Fruit fly (Drosophila melanogaster) whole organism, embryonic: ENCODE data around the gene CG14154.

ENCODE experiments used
- Antp ChIP-seq: fragments of 200-800 bp; sonication (Bioruptor generic); optimal IDR thresholded peaks from 3 replicates; lab custom pipeline; 2016; ENCODE audit warnings: missing biosample characterization, missing genetic modification characterization
- CG10267 ChIP-seq: fragments of 200-800 bp; sonication (Bioruptor generic); optimal IDR thresholded peaks from 2 replicates; lab custom pipeline; 2018; ENCODE audit warnings: missing biosample characterization, mild to moderate bottlenecking, missing genetic modification characterization, moderate library complexity
- CG11398 ChIP-seq: fragments of 200-800 bp; sonication (Bioruptor generic); optimal IDR thresholded peaks from 2 replicates; lab custom pipeline; 2016; ENCODE audit warnings: missing biosample characterization, missing genetic modification characterization
- CG12391 ChIP-seq: fragments of 200-800 bp; sonication (Bioruptor generic); optimal IDR thresholded peaks from 3 replicates; lab custom pipeline; 2018; ENCODE audit warnings: missing biosample characterization, mild to moderate bottlenecking, missing genetic modification characterization, moderate library complexity
- CG12744 ChIP-seq: fragments of 200-800 bp; sonication (Bioruptor generic); optimal IDR thresholded peaks from 2 replicates; lab custom pipeline; 2016; ENCODE audit warnings: missing biosample characterization, missing genetic modification characterization
- CG13123 ChIP-seq: fragments of 200-800 bp; sonication (Bioruptor generic); optimal IDR thresholded peaks from 2 replicates; lab custom pipeline; 2016; ENCODE audit warnings: missing biosample characterization, missing genetic modification characterization
- CG13287 ChIP-seq: fragments of 200-800 bp; sonication (Bioruptor generic); IDR thresholded peaks from 2 replicates; pipeline ENCODE4 v1.3.6; 2022; ENCODE audit warnings: missing biosample characterization, missing genetic modification characterization; ENCODE audit not compliant: partially characterized antibody
- CG16815 ChIP-seq: fragments of 200-800 bp; sonication (Bioruptor generic); optimal IDR thresholded peaks from 3 replicates; lab custom pipeline; 2017; ENCODE audit warnings: missing biosample characterization, mild to moderate bottlenecking, missing genetic modification characterization
- CG17385 ChIP-seq: fragments of 200-800 bp; sonication (Bioruptor generic); optimal IDR thresholded peaks from 3 replicates; lab custom pipeline; 2018; ENCODE audit warnings: missing biosample characterization, mild to moderate bottlenecking, missing genetic modification characterization
- CG18476 ChIP-seq: fragments of 200-800 bp; sonication (Bioruptor generic); optimal IDR thresholded peaks from 2 replicates; lab custom pipeline; 2016; ENCODE audit warnings: missing biosample characterization, mild to moderate bottlenecking, missing genetic modification characterization
- CG18599 ChIP-seq: fragments of 200-800 bp; sonication (Bioruptor generic); optimal IDR thresholded peaks from 3 replicates; lab custom pipeline; 2017; ENCODE audit warnings: missing biosample characterization, missing genetic modification characterization, mild to moderate bottlenecking, moderate library complexity, missing genetic modification reagents
- CG2678 ChIP-seq: fragments of 200-800 bp; sonication (Bioruptor generic); optimal IDR thresholded peaks from 3 replicates; lab custom pipeline; 2019; ENCODE audit warnings: missing biosample characterization, mild to moderate bottlenecking, missing genetic modification characterization, moderate library complexity
- CG3281 ChIP-seq: fragments of 200-800 bp; sonication (Bioruptor generic); optimal IDR thresholded peaks from 3 replicates; lab custom pipeline; 2017; ENCODE audit warnings: missing biosample characterization, mild to moderate bottlenecking, missing genetic modification characterization
- CG42726 ChIP-seq: fragments of 200-800 bp; sonication (Bioruptor generic); IDR thresholded peaks from 2 replicates; pipeline ENCODE4 v1.3.6; 2022; ENCODE audit warnings: missing biosample characterization, missing genetic modification characterization; ENCODE audit not compliant: partially characterized antibody
- CG6272 ChIP-seq: fragments of 200-800 bp; sonication (Bioruptor generic); IDR thresholded peaks from 2 replicates; pipeline ENCODE4 v1.3.6; 2022; ENCODE audit warnings: missing biosample characterization, missing genetic modification characterization
- CG7745 ChIP-seq: fragments of 200-800 bp; sonication (Bioruptor generic); optimal IDR thresholded peaks from 2 replicates; lab custom pipeline; 2018; ENCODE audit warnings: missing biosample characterization, mild to moderate bottlenecking, missing genetic modification characterization, moderate library complexity
- CG7987 ChIP-seq: fragments of 200-800 bp; sonication (Bioruptor generic); optimal IDR thresholded peaks from 2 replicates; lab custom pipeline; 2018; ENCODE audit warnings: missing biosample characterization, mild to moderate bottlenecking, missing genetic modification characterization, moderate library complexity
- CG8944 ChIP-seq: fragments of 200-800 bp; sonication (Bioruptor generic); optimal IDR thresholded peaks from 3 replicates; lab custom pipeline; 2016; ENCODE audit warnings: missing biosample characterization, missing genetic modification characterization
- Dp ChIP-seq: fragments of 200-800 bp; sonication (Bioruptor generic); optimal IDR thresholded peaks from 2 replicates; lab custom pipeline; 2018; ENCODE audit warnings: missing biosample characterization, mild to moderate bottlenecking, missing genetic modification characterization, moderate library complexity
- Dref ChIP-seq: fragments of 200-800 bp; sonication (Bioruptor generic); IDR thresholded peaks from 2 replicates; pipeline ENCODE4 v1.3.6; 2022; ENCODE audit warnings: missing biosample characterization, missing genetic modification characterization
- Hr51 ChIP-seq, 2 experiments: fragments of 200-800 bp; sonication (Bioruptor generic); optimal IDR thresholded peaks; 2 replicates in 1 of 2; 3 replicates in 1 of 2; lab custom pipeline; 2016 to 2018; ENCODE audit warnings: missing biosample characterization in 2 of 2, missing genetic modification characterization in 2 of 2, mild to moderate bottlenecking in 1 of 2, moderate library complexity in 1 of 2
- Hr78 ChIP-seq, 2 experiments: fragments of 200-800 bp in 1 of 2; fragments of >200 bp in 1 of 2; sonication (Bioruptor generic) in 1 of 2; optimal IDR thresholded peaks; 2 replicates each; lab custom pipeline; 2017 to 2019; ENCODE audit warnings: missing biosample characterization in 2 of 2, missing genetic modification characterization in 2 of 2, mild to moderate bottlenecking in 1 of 2, moderate library complexity in 1 of 2
- MBD-R2 ChIP-seq: fragments of 200-800 bp; sonication (Bioruptor generic); IDR thresholded peaks from 2 replicates; pipeline ENCODE4 v1.3.6; 2022; ENCODE audit warnings: missing biosample characterization, missing genetic modification characterization
- MESR4 ChIP-seq: fragments of 200-800 bp; sonication (Bioruptor generic); optimal IDR thresholded peaks from 2 replicates; lab custom pipeline; 2018; ENCODE audit warnings: missing biosample characterization, mild to moderate bottlenecking, missing genetic modification characterization, moderate library complexity
- Max ChIP-seq: fragments of 200-800 bp; sonication (Bioruptor generic); optimal IDR thresholded peaks from 2 replicates; lab custom pipeline; 2016; ENCODE audit warnings: missing biosample characterization, mild to moderate bottlenecking, missing genetic modification characterization
- Myb ChIP-seq: fragments of 200-800 bp; sonication (Bioruptor generic); optimal IDR thresholded peaks from 2 replicates; lab custom pipeline; 2016; ENCODE audit warnings: missing biosample characterization, missing genetic modification characterization
- Ravus ChIP-seq: fragments of 200-800 bp; sonication (Bioruptor generic); IDR thresholded peaks from 2 replicates; pipeline ENCODE4 v1.3.6; 2022; ENCODE audit warnings: missing biosample characterization, missing genetic modification characterization
- ap ChIP-seq: fragments of 200-800 bp; sonication (Bioruptor generic); IDR thresholded peaks from 2 replicates; pipeline ENCODE4 v1.3.6; 2022; ENCODE audit warnings: missing biosample characterization, missing genetic modification characterization
- bcd ChIP-seq: fragments of 200-800 bp; sonication (Bioruptor generic); optimal IDR thresholded peaks from 2 replicates; lab custom pipeline; 2017; ENCODE audit warnings: missing biosample characterization, mild to moderate bottlenecking, missing genetic modification characterization
- croc ChIP-seq: fragments of 200-800 bp; sonication (Bioruptor generic); conservative IDR thresholded peaks from 3 replicates; pipeline ENCODE4 v1.3.6; 2022; ENCODE audit warnings: missing biosample characterization, missing genetic modification characterization
- da ChIP-seq: fragments of 200-800 bp; sonication (Bioruptor generic); optimal IDR thresholded peaks from 2 replicates; lab custom pipeline; 2016; ENCODE audit warnings: missing biosample characterization, missing genetic modification characterization
- gce ChIP-seq: fragments of 200-800 bp; sonication (Bioruptor generic); IDR thresholded peaks from 3 replicates; pipeline ENCODE4 v1.3.6; 2022; ENCODE audit warnings: missing biosample characterization, missing genetic modification characterization
- gcm ChIP-seq: fragments of 200-800 bp; sonication (Bioruptor generic); optimal IDR thresholded peaks from 2 replicates; lab custom pipeline; 2019; ENCODE audit warnings: missing biosample characterization, mild to moderate bottlenecking, missing genetic modification characterization, moderate library complexity
- grau ChIP-seq: fragments of 200-800 bp; optimal IDR thresholded peaks from 3 replicates; lab custom pipeline; 2019; ENCODE audit warnings: missing biosample characterization, mild to moderate bottlenecking, missing genetic modification characterization, moderate library complexity
- jing ChIP-seq: fragments of 200-800 bp; sonication (Bioruptor generic); optimal IDR thresholded peaks from 2 replicates; lab custom pipeline; 2018; ENCODE audit warnings: missing biosample characterization, mild to moderate bottlenecking, missing genetic modification characterization
- kay ChIP-seq: fragments of 200-800 bp; sonication (Bioruptor generic); optimal IDR thresholded peaks from 2 replicates; lab custom pipeline; 2016; ENCODE audit warnings: missing biosample characterization, missing genetic modification characterization
- knrl ChIP-seq: fragments of 200-800 bp; sonication (Bioruptor generic); IDR thresholded peaks from 3 replicates; pipeline ENCODE4 v1.3.6; 2022; ENCODE audit warnings: missing biosample characterization, missing genetic modification characterization; ENCODE audit not compliant: partially characterized antibody
- lab ChIP-seq: fragments of 200-800 bp; sonication (Bioruptor generic); optimal IDR thresholded peaks from 3 replicates; lab custom pipeline; 2017; ENCODE audit warnings: missing biosample characterization, missing genetic modification characterization, mild to moderate bottlenecking, moderate library complexity, missing genetic modification reagents
- luna ChIP-seq: fragments of 200-800 bp; sonication (Bioruptor generic); optimal IDR thresholded peaks from 2 replicates; lab custom pipeline; 2016; ENCODE audit warnings: missing biosample characterization, missing genetic modification characterization
- maf-S ChIP-seq: fragments of 200-800 bp; sonication (Bioruptor generic); optimal IDR thresholded peaks from 2 replicates; lab custom pipeline; 2016; ENCODE audit warnings: missing biosample characterization, missing genetic modification characterization
- odd ChIP-seq: fragments of 200-800 bp; sonication (Bioruptor generic); optimal IDR thresholded peaks from 2 replicates; lab custom pipeline; 2017; ENCODE audit warnings: missing biosample characterization, mild to moderate bottlenecking, missing genetic modification characterization
- pho ChIP-seq: fragments of 200-800 bp; sonication (Bioruptor generic); optimal IDR thresholded peaks from 2 replicates; lab custom pipeline; 2016; ENCODE audit warnings: missing biosample characterization, missing genetic modification characterization
- sens ChIP-seq: fragments of 200-800 bp; sonication (Bioruptor generic); peaks from one replicate; lab custom pipeline; 2016; ENCODE audit warnings: missing biosample characterization, missing genetic modification characterization
- stwl ChIP-seq: fragments of 200-800 bp; sonication (Bioruptor generic); optimal IDR thresholded peaks from 3 replicates; lab custom pipeline; 2018; ENCODE audit warnings: missing biosample characterization, mild to moderate bottlenecking, missing genetic modification characterization, moderate library complexity
- tin ChIP-seq: fragments of 200-800 bp; sonication (Bioruptor generic); optimal IDR thresholded peaks from 3 replicates; lab custom pipeline; 2016; ENCODE audit warnings: missing biosample characterization, missing genetic modification characterization
- vvl ChIP-seq: fragments of 200-800 bp; sonication (Bioruptor generic); IDR thresholded peaks from 2 replicates; pipeline ENCODE4 v1.3.6; 2022; ENCODE audit warnings: missing biosample characterization, missing genetic modification characterization
- wdn ChIP-seq: fragments of 200-800 bp; sonication (Bioruptor generic); IDR thresholded peaks from 2 replicates; pipeline ENCODE4 v1.3.6; 2022; ENCODE audit warnings: missing biosample characterization, missing genetic modification characterization
- wek ChIP-seq: fragments of 200-800 bp; sonication (Bioruptor generic); optimal IDR thresholded peaks from 3 replicates; lab custom pipeline; 2018; ENCODE audit warnings: missing biosample characterization, mild to moderate bottlenecking, missing genetic modification characterization, moderate library complexity
- wor ChIP-seq: fragments of 200-800 bp; sonication (Bioruptor generic); IDR thresholded peaks from 2 replicates; pipeline ENCODE4 v1.3.6; 2022; ENCODE audit warnings: missing biosample characterization, missing genetic modification characterization
- zen2 ChIP-seq: fragments of 200-800 bp; sonication (Bioruptor generic); IDR thresholded peaks from 3 replicates; pipeline ENCODE4 v1.3.6; 2022; ENCODE audit warnings: missing biosample characterization, missing genetic modification characterization; ENCODE audit not compliant: partially characterized antibody

CG14154 gene

DNA sequence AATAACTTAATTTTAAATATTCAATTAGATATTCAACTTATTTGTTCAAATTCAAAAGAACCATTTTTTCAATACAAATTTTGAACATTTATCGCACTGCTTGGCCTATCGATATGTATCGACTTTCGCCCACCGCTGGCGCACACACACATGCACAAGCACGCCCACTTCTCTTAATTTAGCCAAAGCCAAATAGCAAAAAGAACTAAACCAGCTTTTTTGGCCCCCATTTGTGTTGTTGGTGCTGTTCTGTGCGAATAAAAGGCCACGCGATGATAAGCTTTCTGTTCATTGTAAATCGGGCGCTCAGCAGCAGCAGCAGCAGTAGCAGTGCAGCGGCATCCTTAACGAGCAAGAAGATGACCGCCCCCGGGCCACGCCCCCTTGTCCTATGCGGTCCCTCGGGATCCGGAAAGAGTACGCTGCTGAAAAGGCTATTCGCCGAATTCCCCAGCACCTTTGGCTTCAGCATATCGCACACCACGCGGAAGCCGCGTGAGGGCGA lies 49.3 kb downstream of the CG14154 start, which contains the start of gene CG11811 (continued):
- TF ChIP-seq Hr51 (GFP tag; optimal IDR thresholded peaks at IDR 0.05; lab: Kevin White, UChicago) (peak in 1 of 2 experiments; percentile 16), Ravus (GFP tag; lab: Robert Waterston, UW) (no peak), grau (tag; lab: Kevin White, UChicago) (peak; percentile 18), luna (GFP tag; lab: Kevin White, UChicago) (no peak), da (no peak), Dp (GFP tag; lab: Kevin White, UChicago) (peak; percentile 63), CG11398 (GFP tag; lab: Kevin White, UChicago) (no peak), lab (GFP tag; lab: Kevin White, UChicago) (peak; percentile 7), tin (GFP tag; lab: Kevin White, UChicago) (no peak), Max (GFP tag; lab: Kevin White, UChicago) (no peak), stwl (peak; percentile 93), jing (GFP tag; lab: Kevin White, UChicago) (no peak), Hr78 (GFP tag; optimal IDR thresholded peaks at IDR 0.05; lab: Kevin White, UChicago) (no peak), CG42726 (peak; percentile 37), CG17385 (GFP tag; lab: Kevin White, UChicago) (no peak), CG10267 (tag; lab: Kevin White, UChicago) (peak; percentile 52), CG6272 (no peak), pho (GFP tag; lab: Kevin White, UChicago) (no peak), vvl (GFP tag; lab: Robert Waterston, UW) (0 out of 2 replicates have a peak, but pooled peaks have one; percentile 20), Dref (GFP tag; lab: Robert Waterston, UW) (peak; percentile 93), MESR4 (GFP tag; lab: Kevin White, UChicago) (peak; percentile 88), MBD-R2 (GFP tag; lab: Robert Waterston, UW) (peak; percentile 71), wor (GFP tag; lab: Robert Waterston, UW) (no peak), CG12391 (tag; lab: Kevin White, UChicago) (peak; percentile 10), CG13123 (GFP tag; lab: Kevin White, UChicago) (no peak), odd (GFP tag; lab: Kevin White, UChicago) (no peak), CG8944 (no peak), gcm (GFP tag; lab: Kevin White, UChicago) (no peak), sens (GFP tag; lab: Kevin White, UChicago) (peak; percentile 5), CG7987 (GFP tag; lab: Kevin White, UChicago) (peak; percentile 59), wek (GFP tag; lab: Kevin White, UChicago) (no peak), Antp (no peak), wdn (no peak), CG18599 (GFP tag; lab: Kevin White, UChicago) (peak; percentile 26), knrl (GFP tag; lab: Robert Waterston, UW) (peak; percentile 76), maf-S (GFP tag; lab: Kevin White, UChicago) (no peak), CG12744 (no peak), bcd (GFP tag; lab: Kevin White, UChicago) (no peak), CG13287 (GFP tag; lab: Robert Waterston, UW) (peak; percentile 89), CG16815 (GFP tag; lab: Kevin White, UChicago) (no peak), Myb (GFP tag; lab: Kevin White, UChicago) (peak; percentile 4), zen2 (GFP tag; lab: Robert Waterston, UW) (peak; percentile 64; the same call in 1 of the 3 replicates), gce (GFP tag; lab: Robert Waterston, UW) (no peak), CG7745 (tag; lab: Kevin White, UChicago) (no peak), CG18476 (GFP tag; lab: Kevin White, UChicago) (no peak), CG3281 (peak; percentile 27), ap (no peak), croc (GFP tag; lab: Robert Waterston, UW) (no peak), CG2678 (no peak), kay (no peak)
